Worm (Caenorhabditis elegans) whole organism, mixed stage, embryonic: ENCODE data around the gene T05H10.4.
A peak's percentile ranks its signal among the peaks of the same experiment; 100 is the strongest.

Experiments
- blmp-1 ChIP-seq: fragments of 150-350 bp; optimal IDR thresholded peaks from 2 replicates; lab custom pipeline; 2014; ENCODE audit warnings: missing biosample characterization, missing genetic modification characterization
- ceh-39 ChIP-seq: fragments of 150-350 bp; optimal IDR thresholded peaks from 2 replicates; lab custom pipeline; 2014; ENCODE audit warnings: missing biosample characterization, missing genetic modification characterization
- ceh-43 ChIP-seq: fragments of 200-800 bp; sonication (Bioruptor generic); optimal IDR thresholded peaks from 2 replicates; lab custom pipeline; 2018; ENCODE audit warnings: mild to moderate bottlenecking, missing genetic modification characterization, moderate library complexity, missing compliant biosample characterization
- ceh-83 ChIP-seq: fragments of 200-800 bp; sonication (Bioruptor generic); optimal IDR thresholded peaks from 2 replicates; lab custom pipeline; 2018; ENCODE audit warnings: mild to moderate bottlenecking, missing genetic modification characterization, missing compliant biosample characterization
- ces-1 ChIP-seq: fragments of 150-350 bp; optimal IDR thresholded peaks from 2 replicates; lab custom pipeline; 2014; ENCODE audit warnings: missing biosample characterization, missing genetic modification reagents, missing genetic modification characterization
- cnd-1 ChIP-seq: fragments of 200-800 bp; sonication (Bioruptor generic); optimal IDR thresholded peaks from 2 replicates; lab custom pipeline; 2018; ENCODE audit warnings: mild to moderate bottlenecking, missing genetic modification characterization, missing compliant biosample characterization
- drap-1 ChIP-seq: fragments of 200-800 bp; sonication (Bioruptor generic); optimal IDR thresholded peaks from 3 replicates; lab custom pipeline; 2018; ENCODE audit warnings: mild to moderate bottlenecking, missing genetic modification characterization, missing compliant biosample characterization
- elt-1 ChIP-seq: sonication (generic microtip); optimal IDR thresholded peaks from 2 replicates; lab custom pipeline; 2017; ENCODE audit warnings: missing genetic modification characterization, mild to moderate bottlenecking, missing compliant biosample characterization, antibody characterized with exemption, moderate library complexity, borderline replicate concordance; ENCODE audit not compliant: insufficient read depth
- elt-3 ChIP-seq: fragments of 150-350 bp; optimal IDR thresholded peaks from 2 replicates; lab custom pipeline; 2014; ENCODE audit warnings: missing biosample characterization, missing genetic modification characterization
- ham-2 ChIP-seq: fragments of 200-800 bp; sonication (Bioruptor generic); optimal IDR thresholded peaks from 2 replicates; lab custom pipeline; 2018; ENCODE audit warnings: mild to moderate bottlenecking, missing genetic modification characterization, missing compliant biosample characterization
- hlh-1 ChIP-seq: fragments of 150-350 bp; optimal IDR thresholded peaks from 2 replicates; lab custom pipeline; 2014; ENCODE audit warnings: missing biosample characterization, missing genetic modification reagents, missing genetic modification characterization
- lin-13 ChIP-seq: fragments of 150-350 bp; optimal IDR thresholded peaks from 2 replicates; lab custom pipeline; 2014; ENCODE audit warnings: missing biosample characterization, missing genetic modification characterization
- lin-32 ChIP-seq: fragments of 200-800 bp; sonication (Bioruptor generic); optimal IDR thresholded peaks from 2 replicates; lab custom pipeline; 2018; ENCODE audit warnings: mild to moderate bottlenecking, missing genetic modification characterization, missing compliant biosample characterization
- lsy-2 ChIP-seq: fragments of 150-350 bp; optimal IDR thresholded peaks from 2 replicates; lab custom pipeline; 2014; ENCODE audit warnings: missing biosample characterization, missing genetic modification characterization
- mab-5 ChIP-seq: fragments of 150-350 bp; optimal IDR thresholded peaks from 2 replicates; lab custom pipeline; 2014; ENCODE audit warnings: missing biosample characterization, missing genetic modification characterization
- mep-1 ChIP-seq: fragments of 150-350 bp; optimal IDR thresholded peaks from 2 replicates; lab custom pipeline; 2017; ENCODE audit warnings: missing biosample characterization, missing genetic modification reagents, missing genetic modification characterization, inconsistent platforms
- mls-2 ChIP-seq: sonication (generic microtip); optimal IDR thresholded peaks from 2 replicates; lab custom pipeline; 2016; ENCODE audit warnings: mild to moderate bottlenecking, missing genetic modification characterization, moderate library complexity, missing compliant biosample characterization
- nhr-12 ChIP-seq: fragments of 150-350 bp; optimal IDR thresholded peaks from 2 replicates; lab custom pipeline; 2014; ENCODE audit warnings: missing biosample characterization, missing genetic modification characterization
- nhr-237 ChIP-seq: fragments of 150-350 bp; optimal IDR thresholded peaks from 2 replicates; lab custom pipeline; 2014; ENCODE audit warnings: missing biosample characterization, missing genetic modification characterization
- pha-4 ChIP-seq: fragments of 150-350 bp; optimal IDR thresholded peaks from 2 replicates; lab custom pipeline; 2018; ENCODE audit warnings: missing biosample characterization, missing genetic modification reagents, missing genetic modification characterization
- sem-2 ChIP-seq: fragments of 200-800 bp; sonication (Bioruptor generic); optimal IDR thresholded peaks from 2 replicates; lab custom pipeline; 2018; ENCODE audit warnings: mild to moderate bottlenecking, missing genetic modification characterization, missing compliant biosample characterization
- unc-120 ChIP-seq: sonication (generic microtip); optimal IDR thresholded peaks from 2 replicates; lab custom pipeline; 2017; ENCODE audit warnings: missing genetic modification characterization, missing compliant biosample characterization; ENCODE audit not compliant: poor library complexity, severe bottlenecking
- unc-62 ChIP-seq: fragments of 150-350 bp; optimal IDR thresholded peaks from 2 replicates; lab custom pipeline; 2014; ENCODE audit warnings: missing biosample characterization, missing genetic modification reagents, missing genetic modification characterization
- zip-8 ChIP-seq: fragments of 150-350 bp; optimal IDR thresholded peaks from 2 replicates; lab custom pipeline; 2014; ENCODE audit warnings: missing biosample characterization, missing genetic modification characterization
- ztf-11 ChIP-seq: fragments of 150-350 bp; optimal IDR thresholded peaks from 2 replicates; lab custom pipeline; 2014; ENCODE audit warnings: missing biosample characterization, missing genetic modification characterization

Gene T05H10.4

ce11 chrII:8052850-8053249 is at the start of gene T05H10.4:
TSS of gene T05H10.4 (plus strand) at chrII:8053150.
- no peak for TF ChIP-seq lin-32 (GFP tag; lab: Kevin White, UChicago)
- no peak for TF ChIP-seq pha-4 (tag; lab: Kevin White, UChicago)
- no peak for TF ChIP-seq elt-3
- no peak for TF ChIP-seq mep-1 (tag; lab: Kevin White, UChicago)
- TF ChIP-seq ceh-39 (tag; lab: Kevin White, UChicago), result no peak
- TF ChIP-seq ceh-43 (GFP tag; lab: Kevin White, UChicago), result no peak
- TF ChIP-seq ceh-83 (GFP tag; lab: Kevin White, UChicago), result no peak
- TF ChIP-seq mab-5 (tag; lab: Kevin White, UChicago), result no peak

DNA sequence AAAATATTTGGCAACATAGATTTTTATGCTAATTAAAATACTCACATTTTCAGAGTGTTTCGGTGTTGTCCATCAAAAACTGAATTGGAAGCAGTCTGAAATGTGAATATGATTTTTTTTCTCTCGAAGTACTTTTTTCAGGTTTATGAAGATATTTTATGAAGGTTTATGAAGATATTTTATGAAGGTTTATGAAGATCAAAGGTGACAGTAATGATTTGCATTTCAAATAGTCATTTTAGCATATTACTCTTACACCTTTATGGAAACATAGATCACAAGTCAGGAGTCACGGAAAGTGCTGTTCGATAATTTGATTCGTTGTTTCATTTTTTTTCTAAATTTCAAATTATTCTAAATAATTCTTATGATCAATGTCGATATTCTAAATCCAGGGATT is 48.8 kb upstream of the T05H10.4 start, which contains the start of gene pgp-11:
TSS of gene pgp-11 (minus strand) at position 101 of the 400 bp plus-strand sequence.
- TF ChIP-seq elt-1 (tag; lab: Kevin White, UChicago) (no peak), nhr-12 (tag; lab: Kevin White, UChicago) (no peak), cnd-1 (tag; lab: Kevin White, UChicago) (no peak), nhr-237 (no peak)

- TF ChIP-seq elt-1 (tag; lab: Kevin White, UChicago) (no peak), blmp-1 (tag; lab: Kevin White, UChicago) (no peak), unc-120 (no peak)
- TF ChIP-seq, all 35 proteins: peak for 0
These were observed 48.2 kb upstream of the T05H10.4 start for ce11 chrII:8004752-8005151.

- TF ChIP-seq lin-32 (GFP tag; lab: Kevin White, UChicago), result no peak
- TF ChIP-seq nhr-12 (tag; lab: Kevin White, UChicago), result no peak
- no peak for TF ChIP-seq mls-2 (tag; lab: Kevin White, UChicago)
- no peak for TF ChIP-seq nhr-237
- TF ChIP-seq ceh-83 (GFP tag; lab: Kevin White, UChicago), result no peak
- no peak for TF ChIP-seq elt-3
- TF ChIP-seq drap-1 (GFP tag; lab: Kevin White, UChicago), result no peak
- no peak for TF ChIP-seq ham-2
- no peak for TF ChIP-seq pha-4 (tag; lab: Kevin White, UChicago)
- no peak for TF ChIP-seq mep-1 (tag; lab: Kevin White, UChicago)
- TF ChIP-seq blmp-1 (tag; lab: Kevin White, UChicago), result no peak
- no peak for TF ChIP-seq lin-13 (tag; lab: Kevin White, UChicago)
- TF ChIP-seq lsy-2 (tag; lab: Kevin White, UChicago), result no peak
- TF ChIP-seq zip-8 (tag; lab: Kevin White, UChicago), result no peak
These were observed 46.0 kb upstream of the T05H10.4 start for ce11 chrII:8006962-8007361.

DNA sequence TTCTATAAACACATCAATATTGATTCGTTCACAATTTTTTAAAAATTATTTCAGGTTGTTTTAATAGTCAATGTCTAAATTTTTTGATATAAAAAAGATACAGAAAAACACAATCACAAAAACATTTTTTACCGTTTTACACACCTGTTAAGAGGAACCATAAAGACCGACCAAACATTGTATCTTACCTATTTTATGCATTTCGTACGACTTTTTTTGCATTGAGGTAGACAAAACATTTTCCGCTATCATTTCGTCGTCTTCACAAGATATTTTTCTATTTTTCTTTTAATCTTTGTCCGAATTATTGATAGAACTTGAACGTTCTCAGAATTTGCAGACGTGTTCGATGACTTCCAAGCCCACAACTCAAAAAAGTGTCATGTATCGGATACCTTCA is 44.6 kb upstream of the T05H10.4 start, which contains the start of gene glna-2:
TSS of gene glna-2 (plus strand) at position 301 of the 400 bp plus-strand sequence.
- TF ChIP-seq ztf-11 (tag; lab: Kevin White, UChicago), result no peak
- TF ChIP-seq nhr-237, result no peak
- TF ChIP-seq unc-62 (GFP tag; lab: Kevin White, UChicago), result no peak
- TF ChIP-seq lin-13 (tag; lab: Kevin White, UChicago), result no peak
- TF ChIP-seq mls-2 (tag; lab: Kevin White, UChicago), result no peak
- TF ChIP-seq unc-120, result no peak
- no peak for TF ChIP-seq pha-4 (tag; lab: Kevin White, UChicago)
- TF ChIP-seq lin-32 (GFP tag; lab: Kevin White, UChicago), result no peak
- no peak for TF ChIP-seq elt-1 (tag; lab: Kevin White, UChicago)

- TF ChIP-seq hlh-1 (peak; percentile 26), nhr-237 (no peak)
These were observed 40.6 kb upstream of the T05H10.4 start, which contains the start of gene DH11.2 for ce11 chrII:8012071-8013031. TSS of gene DH11.2 (plus strand) at chrII:8012816.

- TF ChIP-seq unc-62 (GFP tag; lab: Kevin White, UChicago) (no peak), lin-32 (GFP tag; lab: Kevin White, UChicago) (no peak), mls-2 (tag; lab: Kevin White, UChicago) (no peak), lsy-2 (tag; lab: Kevin White, UChicago) (peak; percentile 58), elt-3 (no peak), sem-2 (GFP tag; lab: Kevin White, UChicago) (no peak), ces-1 (GFP tag; lab: Kevin White, UChicago) (peak; percentile 2), hlh-1 (peak; percentile 53), blmp-1 (tag; lab: Kevin White, UChicago) (no peak), cnd-1 (tag; lab: Kevin White, UChicago) (no peak)
These were observed 37.4 kb upstream of the T05H10.4 start for ce11 chrII:8015483-8015938.
